Fruit fly (Drosophila melanogaster) whole organism, adult: ENCODE measurements around the gene Elba2.

Source experiments
- CG11617 ChIP-seq: fragments of 200-800 bp; sonication (Bioruptor generic); optimal IDR thresholded peaks from 2 replicates; lab custom pipeline; 2017; ENCODE audit warnings: mild to moderate bottlenecking, missing biosample characterization, missing genetic modification reagents, missing genetic modification characterization
- CG12768 ChIP-seq: fragments of 200-800 bp; sonication (Bioruptor generic); optimal IDR thresholded peaks from 2 replicates; lab custom pipeline; 2017; ENCODE audit warnings: missing biosample characterization, missing genetic modification characterization, mild to moderate bottlenecking, moderate library complexity, missing genetic modification reagents
- CG1620 ChIP-seq: fragments of 200-800 bp; sonication (Bioruptor generic); optimal IDR thresholded peaks from 2 replicates; lab custom pipeline; 2016; ENCODE audit warnings: missing biosample characterization, missing genetic modification characterization
- CG5204 ChIP-seq: fragments of 200-800 bp; sonication (Bioruptor generic); optimal IDR thresholded peaks from 2 replicates; lab custom pipeline; 2016; ENCODE audit warnings: missing biosample characterization, missing genetic modification characterization
- Clk ChIP-seq: fragments of 200-800 bp; sonication (Bioruptor generic); optimal IDR thresholded peaks from 2 replicates; lab custom pipeline; 2017; ENCODE audit warnings: missing biosample characterization, missing genetic modification characterization
- Crg-1 ChIP-seq: fragments of 200-800 bp; sonication (Bioruptor generic); optimal IDR thresholded peaks from 2 replicates; lab custom pipeline; 2016; ENCODE audit warnings: missing biosample characterization, missing genetic modification characterization
- Hr96 ChIP-seq: fragments of 200-800 bp; sonication (Bioruptor generic); optimal IDR thresholded peaks from 2 replicates; lab custom pipeline; 2016; ENCODE audit warnings: missing biosample characterization, missing genetic modification characterization
- Mnt ChIP-seq: fragments of 200-800 bp; sonication (Bioruptor generic); optimal IDR thresholded peaks from 2 replicates; lab custom pipeline; 2016; ENCODE audit warnings: missing biosample characterization, mild to moderate bottlenecking, missing genetic modification characterization
- bab1 ChIP-seq: fragments of 200-800 bp; sonication (Bioruptor generic); optimal IDR thresholded peaks from 3 replicates; lab custom pipeline; 2019; ENCODE audit warnings: missing biosample characterization, mild to moderate bottlenecking, missing genetic modification characterization, moderate library complexity
- cic ChIP-seq: fragments of 200-800 bp; sonication (Bioruptor generic); optimal IDR thresholded peaks from 2 replicates; lab custom pipeline; 2017; ENCODE audit warnings: missing biosample characterization, mild to moderate bottlenecking, missing genetic modification characterization, moderate library complexity
- kay ChIP-seq: fragments of 200-800 bp; sonication (Bioruptor generic); peaks from one replicate; lab custom pipeline; 2016; ENCODE audit warnings: missing biosample characterization, missing genetic modification characterization, borderline replicate concordance
- tj ChIP-seq: fragments of 200-800 bp; sonication (Bioruptor generic); optimal IDR thresholded peaks from 3 replicates; lab custom pipeline; 2017; ENCODE audit warnings: missing biosample characterization, mild to moderate bottlenecking, missing genetic modification characterization, moderate library complexity
- toe ChIP-seq: fragments of 200-800 bp; sonication (Bioruptor generic); optimal IDR thresholded peaks from 2 replicates; lab custom pipeline; 2016; ENCODE audit warnings: missing biosample characterization, missing genetic modification characterization

DNA sequence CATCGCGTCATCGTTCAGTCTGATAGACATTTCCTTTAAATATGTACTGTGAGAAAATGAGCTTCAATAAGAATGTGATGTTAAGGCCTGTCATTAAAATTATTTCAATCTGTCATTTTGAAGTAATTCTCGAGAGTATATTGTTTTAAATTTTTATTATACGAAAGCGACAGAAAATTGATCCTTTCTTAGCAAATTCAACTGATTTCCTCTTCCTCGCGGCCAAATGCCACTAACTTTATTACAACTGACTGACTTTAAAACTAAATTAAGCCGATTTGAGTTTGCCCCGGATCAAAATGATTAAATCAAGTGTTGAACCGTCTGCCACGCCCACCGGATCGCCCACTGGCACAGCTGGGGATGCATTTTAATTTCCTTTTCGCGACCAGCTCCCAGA is 24.8 kb upstream of the Elba2 start, which contains the start of gene CG3515:
- TF ChIP-seq cic (GFP tag; lab: Kevin White, UChicago) (no peak), CG1620 (GFP tag; lab: Kevin White, UChicago) (no peak), Clk (GFP tag; lab: Kevin White, UChicago) (no peak), bab1 (no peak), toe (GFP tag; lab: Kevin White, UChicago) (no peak), kay (GFP tag; lab: Kevin White, UChicago) (no peak), Hr96 (no peak), Crg-1 (GFP tag; lab: Kevin White, UChicago) (no peak), CG12768 (GFP tag; lab: Kevin White, UChicago) (no peak), CG5204 (GFP tag; lab: Kevin White, UChicago) (no peak), Mnt (GFP tag; lab: Kevin White, UChicago) (no peak), tj (GFP tag; lab: Kevin White, UChicago) (no peak), CG11617 (no peak)
